Fruit fly (Drosophila melanogaster): ENCODE measurements around the gene CG6432.

Gene CG6432

DNA sequence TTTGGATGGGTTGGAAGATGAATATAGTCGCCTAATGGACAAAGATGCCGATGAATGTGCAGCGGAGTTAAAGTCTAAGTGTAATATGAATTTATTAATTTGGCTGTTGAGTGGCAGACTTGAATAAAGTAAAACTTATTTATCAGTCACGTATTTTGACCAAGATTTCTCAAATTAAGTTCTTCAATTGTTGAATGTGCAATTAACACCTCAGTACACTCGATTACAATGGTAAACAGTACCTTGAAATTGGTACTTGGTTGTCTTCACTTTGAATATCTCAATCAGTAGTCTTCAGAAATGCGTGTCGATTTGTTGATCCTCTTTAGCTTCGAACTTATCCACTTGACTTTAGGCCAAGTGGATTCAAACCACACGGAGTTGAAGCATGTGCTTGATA, 32.5 kb downstream of the CG6432 start, which contains the start of gene CG13614:
Gene CG13614, plus strand, starts transcription at position 301 of the 400 bp plus-strand sequence.
- no peak for TF ChIP-seq CG17801 (GFP tag; optimal IDR thresholded peaks at IDR 0.05; ENCODE audit: partially characterized antibody)

DNA sequence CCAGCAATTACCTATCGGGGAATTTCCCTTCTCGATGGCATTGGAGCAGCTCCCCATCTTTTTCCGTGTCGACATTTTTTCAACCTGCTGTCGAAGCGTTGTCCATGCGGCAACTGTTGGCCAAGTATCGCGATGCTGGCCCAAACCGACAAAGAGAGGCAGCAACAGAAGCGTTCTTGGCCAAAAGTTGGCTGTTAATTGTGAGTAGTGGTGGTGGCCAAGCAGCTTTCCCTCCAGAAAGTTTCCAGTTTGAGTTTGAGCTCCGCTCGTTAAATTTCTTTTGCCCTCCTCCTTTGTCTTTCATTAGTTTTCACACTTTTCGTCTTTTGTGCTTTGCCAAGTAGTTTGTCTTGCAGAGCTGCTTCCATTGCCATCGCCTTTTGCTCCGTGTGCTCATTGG, 35.9 kb downstream of the CG6432 start, which contains the start of gene CG17782:
Gene CG17782, minus strand, starts transcription at position 101 of the 400 bp plus-strand sequence.
- no peak for TF ChIP-seq CG17801 (GFP tag; optimal IDR thresholded peaks at IDR 0.05; ENCODE audit: partially characterized antibody)

dm6 chr3R:24375561-24375960, 38.8 kb downstream of the CG6432 start, which contains the start of gene CG17781:
CG17781 (minus strand) TSS chr3R:24375661.
- TF ChIP-seq CG17801 (GFP tag; optimal IDR thresholded peaks at IDR 0.05; ENCODE audit: partially characterized antibody), result no peak

- TF ChIP-seq CG17801 (GFP tag; optimal IDR thresholded peaks at IDR 0.05; ENCODE audit: partially characterized antibody), result no peak
Observed at dm6 chr3R:24376565-24376964, 39.8 kb downstream of the CG6432 start, which contains the start of gene CG33342. CG33342 (plus strand) TSS chr3R:24376865.

dm6 chr3R:24384952-24385351, 48.2 kb downstream of the CG6432 start, which contains the start of gene CG17780:
CG17780 (minus strand) TSS chr3R:24385052.
- TF ChIP-seq CG17801 (GFP tag; optimal IDR thresholded peaks at IDR 0.05; ENCODE audit: partially characterized antibody), result no peak

DNA sequence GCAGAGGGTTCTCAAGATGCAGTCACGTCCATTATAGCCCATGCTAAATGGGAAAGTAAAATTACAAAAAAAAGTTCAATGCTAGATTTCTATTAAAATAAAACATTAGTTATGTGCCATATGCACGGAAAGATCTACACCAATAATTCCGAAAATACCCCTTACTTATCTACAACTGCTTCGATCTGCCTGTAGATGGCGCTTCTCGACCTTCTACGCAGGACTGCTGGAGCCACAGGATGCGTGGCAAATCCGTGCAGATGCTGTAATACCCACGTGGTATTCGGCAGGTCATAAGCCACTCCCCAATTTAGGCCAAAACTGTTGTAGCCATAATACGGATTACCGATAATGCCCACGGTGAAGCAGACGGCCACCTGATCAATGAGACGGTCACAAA, 49.7 kb downstream of the CG6432 start:
- TF ChIP-seq CG17801 (GFP tag; optimal IDR thresholded peaks at IDR 0.05; ENCODE audit: partially characterized antibody), result no peak

DNA sequence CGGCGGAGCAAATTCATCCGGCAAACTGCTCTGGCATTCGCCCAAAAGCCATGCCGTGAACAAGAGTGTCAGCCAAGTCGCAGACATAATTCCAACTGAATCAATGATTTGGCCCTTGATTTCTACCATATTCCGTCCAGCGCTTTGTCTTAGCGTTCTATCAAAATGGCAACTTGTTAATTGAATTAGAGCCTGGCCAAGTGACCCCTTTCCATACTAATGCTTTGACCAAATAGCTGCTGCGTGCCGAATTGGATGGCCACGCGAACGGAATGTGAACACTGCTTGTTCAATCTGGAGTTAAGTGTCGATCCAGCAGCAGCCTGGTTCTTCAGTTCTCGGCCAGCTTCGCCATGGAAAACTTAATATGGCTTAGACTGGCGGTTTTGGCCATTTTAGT, 53.5 kb downstream of the CG6432 start, which contains the start of the genes CG5768 and CG13615:
Gene CG5768, minus strand, starts transcription at position 101 of the 400 bp plus-strand sequence.
Gene CG13615, plus strand, starts transcription at position 280 of the 400 bp plus-strand sequence.
- TF ChIP-seq CG17801 (GFP tag; optimal IDR thresholded peaks at IDR 0.05; ENCODE audit: partially characterized antibody), result no peak
